Fruit fly (Drosophila melanogaster): ENCODE results near the gene Tdrd3.

The Tdrd3 gene

DNA sequence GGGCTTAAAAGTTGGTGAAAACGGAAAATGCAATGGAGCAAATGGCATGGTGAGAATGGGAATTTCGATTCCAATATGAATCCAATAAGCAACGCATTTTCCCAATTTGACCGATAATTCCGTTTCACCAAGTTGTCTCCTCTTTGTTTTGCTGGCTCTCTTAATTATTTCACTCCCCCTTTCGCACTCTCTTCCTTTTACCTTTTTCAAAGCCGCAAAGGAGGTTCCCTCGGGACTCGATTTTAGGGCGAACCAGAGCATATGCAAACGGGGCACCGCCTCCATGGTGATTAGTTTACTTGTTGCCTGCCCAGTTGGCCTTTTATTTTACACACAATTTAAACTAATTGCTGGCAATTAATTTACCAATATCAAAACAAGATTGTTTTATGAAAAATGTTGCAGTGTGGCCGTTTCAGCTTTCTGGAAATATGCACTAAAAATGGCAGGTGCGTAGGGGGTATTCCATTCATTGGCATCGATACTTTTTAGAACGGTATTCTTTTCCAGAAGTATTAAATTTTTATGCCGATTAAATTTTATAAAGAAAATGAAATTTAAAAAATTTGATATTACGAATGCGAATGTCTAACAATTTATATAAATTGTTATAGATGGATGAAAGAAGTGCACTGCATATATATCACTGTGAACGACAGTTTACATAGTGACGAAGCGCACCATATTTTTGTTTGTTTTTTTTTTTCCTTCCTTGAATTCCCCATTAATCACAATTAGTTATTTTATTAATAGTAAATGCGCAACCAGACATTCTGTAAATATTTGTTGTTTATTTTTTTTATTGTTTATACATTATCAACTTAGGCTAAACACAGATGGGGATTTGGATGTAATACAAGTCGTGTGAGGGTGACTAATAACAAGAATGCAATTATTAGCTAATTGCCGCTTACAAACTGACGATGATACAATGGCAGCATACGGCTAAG is 10.6 kb upstream of the Tdrd3 start, which contains the start of gene mop (continued):
- peak; percentile 63 for TF ChIP-seq CG9797 (GFP tag; optimal IDR thresholded peaks at IDR 0.05)
- no peak for TF ChIP-seq twi (tag; optimal IDR thresholded peaks at IDR 0.05)
- peak; percentile 36; the same call in 2 of the 3 replicates for TF ChIP-seq B-H1 (GFP tag; IDR thresholded peaks at IDR 0.05)
- no peak for TF ChIP-seq Lim3 (GFP tag; IDR thresholded peaks at IDR 0.05)
- no peak for TF ChIP-seq org-1 (GFP tag; optimal IDR thresholded peaks at IDR 0.05)
- TF ChIP-seq CG16863 (GFP tag; optimal IDR thresholded peaks at IDR 0.05) = peak; percentile 97
- TF ChIP-seq Deaf1 (tag; optimal IDR thresholded peaks at IDR 0.05) = no peak
- TF ChIP-seq cato (GFP tag; optimal IDR thresholded peaks at IDR 0.05; ENCODE audit: borderline replicate concordance) = peak; percentile 2
- no peak for TF ChIP-seq pb (GFP tag; optimal IDR thresholded peaks at IDR 0.05)
- no peak for TF ChIP-seq gce (GFP tag; IDR thresholded peaks at IDR 0.05)
- TF ChIP-seq CG2712 (tag; optimal IDR thresholded peaks at IDR 0.05) = no peak
- no peak for TF ChIP-seq crc (GFP tag; optimal IDR thresholded peaks at IDR 0.05)
- no peak for TF ChIP-seq CG10462 (GFP tag; optimal IDR thresholded peaks at IDR 0.05)
- no peak; the same call in none of the 2 replicates for TF ChIP-seq hbn (GFP tag; IDR thresholded peaks at IDR 0.05; ENCODE audit: partially characterized antibody)
- TF ChIP-seq oc (tag; optimal IDR thresholded peaks at IDR 0.05) = no peak
- peak; percentile 36; the same call in 1 of the 2 replicates for TF ChIP-seq CG14667 (GFP tag; IDR thresholded peaks at IDR 0.05)
- no peak for TF ChIP-seq jing (GFP tag; optimal IDR thresholded peaks at IDR 0.05)
- TF ChIP-seq Dfd (GFP tag; optimal IDR thresholded peaks at IDR 0.05) = no peak
- no peak for TF ChIP-seq ash1 (GFP tag; optimal IDR thresholded peaks at IDR 0.05)
- TF ChIP-seq grn (GFP tag; optimal IDR thresholded peaks at IDR 0.05) = no peak
- TF ChIP-seq CG4424 (GFP tag; optimal IDR thresholded peaks at IDR 0.05) = peak; percentile 31
- no peak for TF ChIP-seq CG4730 (GFP tag; IDR thresholded peaks at IDR 0.05)
- no peak; the same call in 1 of the 3 replicates for TF ChIP-seq CG34422 (GFP tag; IDR thresholded peaks at IDR 0.05)
- TF ChIP-seq CG9437 (GFP tag; optimal IDR thresholded peaks at IDR 0.05) = peak; percentile 6
- TF ChIP-seq CG8478 (optimal IDR thresholded peaks at IDR 0.05) = no peak
- TF ChIP-seq repo (GFP tag; optimal IDR thresholded peaks at IDR 0.05) = no peak
- no peak for TF ChIP-seq Antp (GFP tag; optimal IDR thresholded peaks at IDR 0.05)
- TF ChIP-seq HLH54F (GFP tag; optimal IDR thresholded peaks at IDR 0.05) = no peak
- peak; percentile 10 for TF ChIP-seq D (optimal IDR thresholded peaks at IDR 0.05)
- TF ChIP-seq D (GFP tag; optimal IDR thresholded peaks at IDR 0.05) = no peak
- TF ChIP-seq sim (GFP tag; IDR thresholded peaks at IDR 0.05) = no peak
- TF ChIP-seq pros (GFP tag; optimal IDR thresholded peaks at IDR 0.05) = no peak
- no peak for TF ChIP-seq C15 (GFP tag; IDR thresholded peaks at IDR 0.05)
- TF ChIP-seq CG17186 (GFP tag; optimal IDR thresholded peaks at IDR 0.05) = no peak
- TF ChIP-seq eyg (GFP tag; optimal IDR thresholded peaks at IDR 0.05) = no peak
- peak; percentile 92 to 98 for TF ChIP-seq insv (GFP tag; optimal IDR thresholded peaks at IDR 0.05)
- TF ChIP-seq CG7271 (tag; optimal IDR thresholded peaks at IDR 0.05) = no peak
- TF ChIP-seq CG2678 (tag; optimal IDR thresholded peaks at IDR 0.05) = no peak
- no peak for TF ChIP-seq CG6254 (GFP tag; optimal IDR thresholded peaks at IDR 0.05)
- no peak for TF ChIP-seq sd (tag; optimal IDR thresholded peaks at IDR 0.05)
- no peak for TF ChIP-seq Myb (GFP tag; optimal IDR thresholded peaks at IDR 0.05)
- no peak for TF ChIP-seq kah (GFP tag; optimal IDR thresholded peaks at IDR 0.05)
- peak; percentile 41 for TF ChIP-seq E2f1 (GFP tag; IDR thresholded peaks at IDR 0.05)
- TF ChIP-seq Dp (GFP tag; optimal IDR thresholded peaks at IDR 0.05) = no peak
- TF ChIP-seq CoRest (tag; optimal IDR thresholded peaks at IDR 0.05) = peak; percentile 12
- TF ChIP-seq CG15514 (GFP tag; optimal IDR thresholded peaks at IDR 0.05) = no peak
- no peak for TF ChIP-seq odd (GFP tag; optimal IDR thresholded peaks at IDR 0.05)
- TF ChIP-seq cg (GFP tag; optimal IDR thresholded peaks at IDR 0.05) = no peak
- no peak for TF ChIP-seq Lpt (GFP tag; optimal IDR thresholded peaks at IDR 0.05)
- TF ChIP-seq CG14050 (GFP tag; IDR thresholded peaks at IDR 0.05) = peak; percentile 41; the same call in 2 of the 3 replicates
